Fruit fly (Drosophila melanogaster) whole organism, embryonic: ENCODE measurements around the gene mthl14.

Experiments used
- CG12391 ChIP-seq: fragments of 200-800 bp; sonication (Bioruptor generic); optimal IDR thresholded peaks from 3 replicates; lab custom pipeline; 2018; ENCODE audit warnings: missing biosample characterization, mild to moderate bottlenecking, missing genetic modification characterization, moderate library complexity
- CG14014 ChIP-seq: fragments of 200-800 bp; sonication (Bioruptor generic); IDR thresholded peaks from 2 replicates; pipeline ENCODE4 v1.3.6; 2022; ENCODE audit warnings: missing biosample characterization, missing genetic modification characterization
- CG14050 ChIP-seq: fragments of 200-800 bp; sonication (Bioruptor generic); IDR thresholded peaks from 3 replicates; pipeline ENCODE4 v1.3.6; 2022; ENCODE audit warnings: missing biosample characterization, missing genetic modification characterization
- CG14710 ChIP-seq: fragments of 200-800 bp; sonication (Bioruptor generic); optimal IDR thresholded peaks from 3 replicates; lab custom pipeline; 2019; ENCODE audit warnings: missing biosample characterization, mild to moderate bottlenecking, missing genetic modification characterization, moderate library complexity
- CG17359 ChIP-seq: fragments of 200-800 bp; sonication (Bioruptor generic); optimal IDR thresholded peaks from 3 replicates; lab custom pipeline; 2018; ENCODE audit warnings: missing biosample characterization, mild to moderate bottlenecking, missing genetic modification characterization, moderate library complexity
- CG17385 ChIP-seq: fragments of 200-800 bp; sonication (Bioruptor generic); optimal IDR thresholded peaks from 3 replicates; lab custom pipeline; 2018; ENCODE audit warnings: missing biosample characterization, mild to moderate bottlenecking, missing genetic modification characterization
- CG17568 ChIP-seq: fragments of 200-800 bp; sonication (Bioruptor generic); optimal IDR thresholded peaks from 2 replicates; lab custom pipeline; 2018; ENCODE audit warnings: missing biosample characterization, mild to moderate bottlenecking, missing genetic modification characterization, moderate library complexity
- CG18011 ChIP-seq: fragments of 200-800 bp; sonication (Bioruptor generic); optimal IDR thresholded peaks from 2 replicates; lab custom pipeline; 2017; ENCODE audit warnings: missing biosample characterization, missing genetic modification characterization, mild to moderate bottlenecking, moderate library complexity, missing genotype
- CG18599 ChIP-seq: fragments of 200-800 bp; sonication (Bioruptor generic); optimal IDR thresholded peaks from 3 replicates; lab custom pipeline; 2017; ENCODE audit warnings: missing biosample characterization, missing genetic modification characterization, mild to moderate bottlenecking, moderate library complexity, missing genetic modification reagents
- CG18619 ChIP-seq: fragments of 200-800 bp; sonication (Bioruptor generic); optimal IDR thresholded peaks from 3 replicates; lab custom pipeline; 2017; ENCODE audit warnings: missing biosample characterization, mild to moderate bottlenecking, missing genetic modification characterization
- CG31365 ChIP-seq: fragments of 200-800 bp; sonication (Bioruptor generic); optimal IDR thresholded peaks from 2 replicates; lab custom pipeline; 2018; ENCODE audit warnings: missing biosample characterization, mild to moderate bottlenecking, missing genetic modification characterization
- CG3163 ChIP-seq: fragments of 200-800 bp; sonication (Bioruptor generic); optimal IDR thresholded peaks from 3 replicates; lab custom pipeline; 2016; ENCODE audit warnings: missing biosample characterization, missing genetic modification characterization
- CG32772 ChIP-seq: fragments of 200-800 bp; sonication (Bioruptor generic); IDR thresholded peaks from 2 replicates; pipeline ENCODE4 v1.3.6; 2022; ENCODE audit warnings: missing biosample characterization, missing genetic modification characterization
- CG34376 ChIP-seq: fragments of 200-800 bp; sonication (Bioruptor generic); optimal IDR thresholded peaks from 2 replicates; lab custom pipeline; 2018; ENCODE audit warnings: missing biosample characterization, mild to moderate bottlenecking, missing genetic modification characterization
- CG5245 ChIP-seq: fragments of 200-800 bp; sonication (Bioruptor generic); optimal IDR thresholded peaks from 3 replicates; lab custom pipeline; 2016; ENCODE audit warnings: missing biosample characterization, missing genetic modification characterization
- CG9609 ChIP-seq: fragments of 200-800 bp; sonication (Bioruptor generic); optimal IDR thresholded peaks from 3 replicates; lab custom pipeline; 2016; ENCODE audit warnings: missing biosample characterization, missing genetic modification characterization
- Eip74EF ChIP-seq, 2 experiments: fragments of 200-800 bp in 1 of 2; fragments of >200 bp in 1 of 2; sonication (Bioruptor generic) in 1 of 2; optimal IDR thresholded peaks; 2 replicates each; lab custom pipeline; 2017 to 2019; ENCODE audit warnings: missing biosample characterization in 2 of 2, missing genetic modification characterization in 2 of 2, mild to moderate bottlenecking in 1 of 2, moderate library complexity in 1 of 2
- GATAe ChIP-seq: fragments of 200-800 bp; sonication (Bioruptor generic); conservative IDR thresholded peaks from 2 replicates; pipeline ENCODE4 v1.3.6; 2022; ENCODE audit warnings: missing biosample characterization, missing genetic modification characterization
- HLH54F ChIP-seq: fragments of 200-800 bp; sonication (Bioruptor generic); optimal IDR thresholded peaks from 3 replicates; lab custom pipeline; 2016; ENCODE audit warnings: missing biosample characterization, missing genetic modification characterization
- HmgD ChIP-seq: fragments of 200-800 bp; sonication (Bioruptor generic); optimal IDR thresholded peaks from 3 replicates; lab custom pipeline; 2016; ENCODE audit warnings: missing biosample characterization, missing genetic modification characterization
- Med ChIP-seq: fragments of 200-800 bp; sonication (Bioruptor generic); peaks from one replicate; lab custom pipeline; 2016; ENCODE audit warnings: missing biosample characterization, missing genetic modification characterization, mild to moderate bottlenecking, inconsistent platforms, moderate library complexity
- Mes4 ChIP-seq: fragments of 200-800 bp; sonication (Bioruptor generic); optimal IDR thresholded peaks from 2 replicates; lab custom pipeline; 2016; ENCODE audit warnings: missing biosample characterization, missing genetic modification characterization
- Nf-YC ChIP-seq: fragments of 200-800 bp; optimal IDR thresholded peaks from 3 replicates; lab custom pipeline; 2019; ENCODE audit warnings: missing biosample characterization, mild to moderate bottlenecking, missing genetic modification characterization, moderate library complexity
- Scr ChIP-seq: fragments of 200-800 bp; sonication (Bioruptor generic); IDR thresholded peaks from 2 replicates; pipeline ENCODE4 v1.3.6; 2022; ENCODE audit warnings: missing biosample characterization, missing genetic modification characterization; ENCODE audit not compliant: partially characterized antibody
- Spps ChIP-seq: fragments of 200-800 bp; sonication (Bioruptor generic); optimal IDR thresholded peaks from 2 replicates; lab custom pipeline; 2018; ENCODE audit warnings: missing biosample characterization, mild to moderate bottlenecking, missing genetic modification characterization
- Sry-δ ChIP-seq: fragments of 200-800 bp; sonication (Bioruptor generic); optimal IDR thresholded peaks from 2 replicates; lab custom pipeline; 2016; ENCODE audit warnings: missing biosample characterization, missing genetic modification characterization
- ase ChIP-seq: fragments of 200-800 bp; sonication (Bioruptor generic); IDR thresholded peaks from 3 replicates; pipeline ENCODE4 v1.3.6; 2022; ENCODE audit warnings: missing biosample characterization, missing genetic modification characterization
- bigmax ChIP-seq: fragments of 200-800 bp; sonication (Bioruptor generic); optimal IDR thresholded peaks from 2 replicates; lab custom pipeline; 2018; ENCODE audit warnings: missing biosample characterization, mild to moderate bottlenecking, missing genetic modification characterization
- chif ChIP-seq, 2 experiments: fragments of 200-800 bp; sonication (Bioruptor generic); optimal IDR thresholded peaks; 3 replicates each; lab custom pipeline; 2016; ENCODE audit warnings: missing biosample characterization in 2 of 2, missing genetic modification characterization in 2 of 2
- corto ChIP-seq: fragments of 200-800 bp; sonication (Bioruptor generic); optimal IDR thresholded peaks from 2 replicates; lab custom pipeline; 2016; ENCODE audit warnings: missing biosample characterization, mild to moderate bottlenecking, missing genetic modification characterization, moderate library complexity
- dpn ChIP-seq, 2 experiments: fragments of 200-800 bp; sonication (Bioruptor generic); optimal IDR thresholded peaks; 3 replicates each; lab custom pipeline; 2016; ENCODE audit warnings: missing biosample characterization in 2 of 2, missing genetic modification characterization in 2 of 2
- en ChIP-seq: fragments of 200-800 bp; sonication (Bioruptor generic); optimal IDR thresholded peaks from 2 replicates; lab custom pipeline; 2016; ENCODE audit warnings: missing biosample characterization, missing genetic modification characterization
- esg ChIP-seq: fragments of 200-800 bp; sonication (Bioruptor generic); conservative IDR thresholded peaks from 2 replicates; pipeline ENCODE4 v1.3.6; 2022; ENCODE audit warnings: missing biosample characterization, missing genetic modification characterization
- gem ChIP-seq: fragments of 200-800 bp; sonication (Bioruptor generic); optimal IDR thresholded peaks from 2 replicates; lab custom pipeline; 2019; ENCODE audit warnings: missing biosample characterization, mild to moderate bottlenecking, missing genetic modification characterization, moderate library complexity
- gt ChIP-seq: fragments of 200-800 bp; sonication (Bioruptor generic); IDR thresholded peaks from 2 replicates; pipeline ENCODE4 v1.3.6; 2022; ENCODE audit warnings: missing biosample characterization, missing genetic modification characterization
- kni ChIP-seq: fragments of 200-800 bp; sonication (Bioruptor generic); optimal IDR thresholded peaks from 3 replicates; lab custom pipeline; 2017; ENCODE audit warnings: mild to moderate bottlenecking, missing biosample characterization, missing genetic modification reagents, missing genetic modification characterization
- knrl ChIP-seq: fragments of 200-800 bp; sonication (Bioruptor generic); IDR thresholded peaks from 3 replicates; pipeline ENCODE4 v1.3.6; 2022; ENCODE audit warnings: missing biosample characterization, missing genetic modification characterization; ENCODE audit not compliant: partially characterized antibody
- lmd ChIP-seq: fragments of 200-800 bp; sonication (Bioruptor generic); IDR thresholded peaks from 2 replicates; pipeline ENCODE4 v1.3.6; 2022; ENCODE audit warnings: missing biosample characterization, missing genetic modification characterization
- lov ChIP-seq, 2 experiments: fragments of 200-800 bp in 1 of 2; fragments of >200 bp in 1 of 2; sonication (Bioruptor generic) in 1 of 2; IDR thresholded peaks in 1 of 2; optimal IDR thresholded peaks in 1 of 2; 2 replicates in 1 of 2; 3 replicates in 1 of 2; pipeline versions ENCODE4 v1.3.6 to Lab custom; 2017 to 2022; ENCODE audit warnings: missing biosample characterization in 1 of 2, missing genetic modification characterization in 1 of 2
- nerfin-2 ChIP-seq: fragments of 200-800 bp; sonication (Bioruptor generic); IDR thresholded peaks from 2 replicates; pipeline ENCODE4 v1.3.6; 2022; ENCODE audit warnings: missing biosample characterization, missing genetic modification characterization; ENCODE audit not compliant: partially characterized antibody
- phol ChIP-seq: fragments of 200-800 bp; sonication (Bioruptor generic); optimal IDR thresholded peaks from 3 replicates; lab custom pipeline; 2018; ENCODE audit warnings: missing biosample characterization, mild to moderate bottlenecking, missing genetic modification characterization, moderate library complexity
- pnt ChIP-seq: fragments of 200-800 bp; sonication (Bioruptor generic); optimal IDR thresholded peaks from 3 replicates; lab custom pipeline; 2016; ENCODE audit warnings: missing biosample characterization, missing genetic modification characterization
- pros ChIP-seq: fragments of 200-800 bp; sonication (Bioruptor generic); optimal IDR thresholded peaks from 3 replicates; lab custom pipeline; 2019; ENCODE audit warnings: missing biosample characterization, mild to moderate bottlenecking, missing genetic modification characterization, moderate library complexity
- pzg ChIP-seq: fragments of 200-800 bp; sonication (Bioruptor generic); optimal IDR thresholded peaks from 3 replicates; lab custom pipeline; 2018; ENCODE audit warnings: missing biosample characterization, mild to moderate bottlenecking, missing genetic modification characterization, moderate library complexity
- rib ChIP-seq: fragments of 200-800 bp; sonication (Bioruptor generic); IDR thresholded peaks from 2 replicates; pipeline ENCODE4 v1.3.6; 2022; ENCODE audit warnings: missing biosample characterization, missing genetic modification characterization
- twi ChIP-seq: fragments of 200-800 bp; optimal IDR thresholded peaks from 2 replicates; lab custom pipeline; 2019; ENCODE audit warnings: missing biosample characterization, mild to moderate bottlenecking, missing genetic modification characterization, moderate library complexity
- unc-4 ChIP-seq: fragments of 200-800 bp; sonication (Bioruptor generic); IDR thresholded peaks from 2 replicates; pipeline ENCODE4 v1.3.6; 2022; ENCODE audit warnings: missing biosample characterization, missing genetic modification characterization; ENCODE audit not compliant: partially characterized antibody
- zen ChIP-seq: fragments of 200-800 bp; sonication (Bioruptor generic); optimal IDR thresholded peaks from 3 replicates; lab custom pipeline; 2018; ENCODE audit warnings: missing biosample characterization, mild to moderate bottlenecking, missing genetic modification characterization, moderate library complexity

mthl14 gene

DNA sequence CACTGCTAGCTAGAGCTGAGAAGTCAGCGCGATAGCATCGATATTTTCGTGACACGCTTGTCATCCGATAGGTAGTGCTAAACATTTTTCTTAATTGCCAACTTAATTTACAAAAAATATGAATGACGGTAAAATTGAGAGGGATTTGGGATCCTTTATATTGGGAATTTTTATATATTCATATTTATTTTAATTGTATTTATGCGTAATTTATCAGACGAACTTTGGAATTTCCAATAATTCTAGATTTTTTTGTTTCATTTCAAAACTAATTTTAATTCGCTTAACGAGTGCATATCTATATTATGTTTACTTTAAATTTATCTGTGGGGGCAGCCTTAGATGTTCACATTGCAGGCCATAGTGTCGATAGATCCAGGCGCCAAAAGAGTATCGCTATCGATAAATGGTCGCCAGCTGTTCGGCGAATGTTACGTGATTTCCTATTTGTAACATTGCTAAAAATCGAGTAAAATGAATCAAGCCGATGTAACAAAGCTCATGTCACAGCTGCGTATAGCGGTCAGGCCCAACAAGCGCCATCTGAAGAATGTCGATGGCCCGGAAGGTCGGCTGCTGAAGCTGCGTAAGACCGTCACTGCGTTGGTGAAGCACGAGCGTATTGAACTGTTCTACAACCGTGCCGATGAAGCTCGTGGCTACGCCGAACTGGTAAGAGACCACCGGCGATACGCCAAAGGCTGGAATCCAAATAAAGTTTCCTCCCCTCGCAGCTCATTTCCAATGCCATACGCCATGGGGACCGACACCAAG, 17.3 kb downstream of the mthl14 start, which contains the start of the genes Tudor-SN and mRpL17 (continued):
- TF ChIP-seq pzg (GFP tag; lab: Kevin White, UChicago) (peak; percentile 49), CG5245 (GFP tag; lab: Kevin White, UChicago) (no peak), CG17359 (tag; lab: Kevin White, UChicago) (no peak), CG14710 (tag; lab: Kevin White, UChicago) (peak; percentile 93), CG14014 (no peak), CG18011 (GFP tag; lab: Kevin White, UChicago) (no peak), gt (GFP tag; lab: Robert Waterston, UW) (no peak), ase (GFP tag; lab: Robert Waterston, UW) (no peak), Scr (GFP tag; lab: Robert Waterston, UW) (peak; percentile 97), CG18599 (GFP tag; lab: Kevin White, UChicago) (peak; percentile 44), nerfin-2 (GFP tag; lab: Robert Waterston, UW) (peak; percentile 93), CG34376 (GFP tag; lab: Kevin White, UChicago) (peak; percentile 11), esg (no peak), CG12391 (tag; lab: Kevin White, UChicago) (peak; percentile 79), Nf-YC (tag; lab: Kevin White, UChicago) (peak; percentile 57), bigmax (GFP tag; lab: Kevin White, UChicago) (peak; percentile 38), gem (peak; percentile 69), lov (optimal IDR thresholded peaks at IDR 0.05; lab: Kevin White, UChicago) (no peak), lov (GFP tag; IDR thresholded peaks at IDR 0.05; lab: Robert Waterston, UW) (no peak), chif (GFP tag; optimal IDR thresholded peaks at IDR 0.05; lab: Kevin White, UChicago) (no peak), CG3163 (GFP tag; lab: Kevin White, UChicago) (no peak), phol (tag; lab: Kevin White, UChicago) (peak; percentile 67), CG9609 (GFP tag; lab: Kevin White, UChicago) (no peak), twi (tag; lab: Kevin White, UChicago) (no peak), Eip74EF (GFP tag; optimal IDR thresholded peaks at IDR 0.05; lab: Kevin White, UChicago) (no peak), dpn (GFP tag; optimal IDR thresholded peaks at IDR 0.05; lab: Kevin White, UChicago) (peak; percentile 7 to 37), CG17385 (GFP tag; lab: Kevin White, UChicago) (no peak), CG14050 (no peak), CG31365 (tag; lab: Kevin White, UChicago) (no peak), pnt (GFP tag; lab: Kevin White, UChicago) (no peak), CG18619 (GFP tag; lab: Kevin White, UChicago) (peak; percentile 23), kni (GFP tag; lab: Kevin White, UChicago) (no peak), knrl (GFP tag; lab: Robert Waterston, UW) (peak; percentile 99), Sry-δ (GFP tag; lab: Kevin White, UChicago) (peak; percentile 93), Med (GFP tag; lab: Kevin White, UChicago) (peak; percentile 62), en (no peak), rib (GFP tag; lab: Robert Waterston, UW) (no peak), CG32772 (GFP tag; lab: Robert Waterston, UW) (no peak), HLH54F (GFP tag; lab: Kevin White, UChicago) (peak; percentile 40), Spps (tag; lab: Kevin White, UChicago) (no peak), GATAe (GFP tag; lab: Robert Waterston, UW) (no peak), corto (peak; percentile 70), unc-4 (peak; percentile 86), pros (GFP tag; lab: Kevin White, UChicago) (no peak), lmd (GFP tag; lab: Robert Waterston, UW) (no peak; the same call in 1 of the 2 replicates), Mes4 (GFP tag; lab: Kevin White, UChicago) (no peak), HmgD (no peak), CG17568 (GFP tag; lab: Kevin White, UChicago) (no peak), zen (tag; lab: Kevin White, UChicago) (peak; percentile 62)
